Fruit fly (Drosophila melanogaster) S2 (cell line): Measurements from ENCODE around the gene CG12723.

Experiments
- CG8478 ChIP-seq: fragments of >200 bp; optimal IDR thresholded peaks from 2 replicates; lab custom pipeline; 2018
- CTCF ChIP-seq, 2 experiments: fragments of >200 bp; optimal IDR thresholded peaks; 2 replicates each; lab custom pipeline; 2018

dm6 chrX:13192239-13192638, 556 bp upstream of the CG12723 start:
- TF ChIP-seq CG8478 (lab: Kevin White, UChicago): no peak
- TF ChIP-seq CTCF (optimal IDR thresholded peaks at IDR 0.05; lab: Kevin White, UChicago): no peak
